Worm (Caenorhabditis elegans): ENCODE data around the gene F40F9.10.

F40F9.10 gene

ce11 chrV:9716397-9716796 lies 3.0 kb upstream of the F40F9.10 start, which contains the start of gene str-188:
Gene str-188 (plus strand): TSS chrV:9716697.
- TF ChIP-seq ceh-9 (tag; optimal IDR thresholded peaks at IDR 0.05) = no peak
- no peak for TF ChIP-seq syd-9 (tag; optimal IDR thresholded peaks at IDR 0.05)
- TF ChIP-seq sdc-2 (tag; optimal IDR thresholded peaks at IDR 0.05) = no peak
- no peak for TF ChIP-seq fax-1 (tag; optimal IDR thresholded peaks at IDR 0.05)
- TF ChIP-seq ttx-3 (tag; optimal IDR thresholded peaks at IDR 0.05) = no peak
- TF ChIP-seq pha-4 (tag; optimal IDR thresholded peaks at IDR 0.05) = no peak
- TF ChIP-seq lim-6 (tag; optimal IDR thresholded peaks at IDR 0.05) = no peak
- TF ChIP-seq elt-2 (tag; optimal IDR thresholded peaks at IDR 0.05) = no peak
- TF ChIP-seq unc-3 (GFP tag; conservative IDR thresholded peaks at IDR 0.05) = no peak
- no peak for TF ChIP-seq unc-3 (tag; optimal IDR thresholded peaks at IDR 0.05)
- TF ChIP-seq ceh-31 (tag; optimal IDR thresholded peaks at IDR 0.05) = no peak
- TF ChIP-seq elt-4 (tag; optimal IDR thresholded peaks at IDR 0.05) = no peak
- TF ChIP-seq lin-11 (tag; optimal IDR thresholded peaks at IDR 0.05) = no peak
- no peak for TF ChIP-seq ceh-48 (tag; optimal IDR thresholded peaks at IDR 0.05)
- no peak for TF ChIP-seq sox-4 (tag; optimal IDR thresholded peaks at IDR 0.05)
- TF ChIP-seq fkh-6 (tag; optimal IDR thresholded peaks at IDR 0.05) = no peak
- no peak for TF ChIP-seq C38D4.7 (GFP tag; optimal IDR thresholded peaks at IDR 0.05)
- TF ChIP-seq ceh-22 (tag; optimal IDR thresholded peaks at IDR 0.05) = no peak

- TF ChIP-seq ttx-3 (tag; optimal IDR thresholded peaks at IDR 0.05) = no peak
- no peak for TF ChIP-seq ceh-24 (tag; optimal IDR thresholded peaks at IDR 0.05)
- TF ChIP-seq ceh-31 (tag; optimal IDR thresholded peaks at IDR 0.05) = no peak
- no peak for TF ChIP-seq lim-6 (tag; optimal IDR thresholded peaks at IDR 0.05)
- no peak for TF ChIP-seq T23F11.4 (GFP tag; optimal IDR thresholded peaks at IDR 0.05)
- no peak for TF ChIP-seq hlh-6 (tag; optimal IDR thresholded peaks at IDR 0.05)
- TF ChIP-seq Y22D7AL.16 (tag; optimal IDR thresholded peaks at IDR 0.05) = no peak
- no peak for TF ChIP-seq madf-2 (tag; optimal IDR thresholded peaks at IDR 0.05)
- no peak for TF ChIP-seq C08G9.2 (tag; optimal IDR thresholded peaks at IDR 0.05)
- TF ChIP-seq dve-1 (tag; optimal IDR thresholded peaks at IDR 0.05) = no peak
- TF ChIP-seq nfya-1 (tag; optimal IDR thresholded peaks at IDR 0.05) = no peak
- no peak for TF ChIP-seq rnt-1 (tag; optimal IDR thresholded peaks at IDR 0.05)
- TF ChIP-seq che-1 (tag; optimal IDR thresholded peaks at IDR 0.05) = no peak
- no peak for TF ChIP-seq pag-3 (tag; optimal IDR thresholded peaks at IDR 0.05; ENCODE audit: borderline replicate concordance)
- no peak for TF ChIP-seq unc-55 (GFP tag; optimal IDR thresholded peaks at IDR 0.05)
- TF ChIP-seq ets-4 (tag; optimal IDR thresholded peaks at IDR 0.05) = no peak
Observed at ce11 chrV:9714909-9715308, 1.5 kb upstream of the F40F9.10 start, which contains the start of gene F40F9.3. Gene F40F9.3 (plus strand): TSS chrV:9715209.

ce11 chrV:9712418-9713173 lies 836 bp downstream of the F40F9.10 start:
- TF ChIP-seq ceh-45 (GFP tag; IDR thresholded peaks at IDR 0.05) (no peak), unc-42 (tag; optimal IDR thresholded peaks at IDR 0.05) (no peak), npax-4 (tag; optimal IDR thresholded peaks at IDR 0.05) (no peak), ceh-18 (tag; optimal IDR thresholded peaks at IDR 0.05) (no peak), lim-6 (tag; optimal IDR thresholded peaks at IDR 0.05) (no peak), ceh-2 (tag; optimal IDR thresholded peaks at IDR 0.05) (no peak), T23F11.4 (GFP tag; optimal IDR thresholded peaks at IDR 0.05) (no peak), ztf-16 (tag; optimal IDR thresholded peaks at IDR 0.05) (no peak), ahr-1 (tag; optimal IDR thresholded peaks at IDR 0.05) (no peak), fax-1 (tag; optimal IDR thresholded peaks at IDR 0.05) (no peak), pha-4 (tag; optimal IDR thresholded peaks at IDR 0.05) (no peak), dve-1 (tag; optimal IDR thresholded peaks at IDR 0.05) (no peak)
